Worm (Caenorhabditis elegans): Measurements from ENCODE around the gene mrpl-28.

Gene mrpl-28

ce11 chrII:186504-186903 lies 30.7 kb upstream of the mrpl-28 start, which contains the start of gene T01D1.8:
TSS of gene T01D1.8 (plus strand) at chrII:186739.
- TF ChIP-seq fkh-10 (GFP tag; optimal IDR thresholded peaks at IDR 0.05) (no peak), nhr-76 (tag; optimal IDR thresholded peaks at IDR 0.05) (no peak), cey-2 (tag; optimal IDR thresholded peaks at IDR 0.05; ENCODE audit: borderline replicate concordance, insufficient read depth) (no peak), snpc-4 (tag; optimal IDR thresholded peaks at IDR 0.05) (no peak), nhr-28 (tag; optimal IDR thresholded peaks at IDR 0.05) (peak; percentile 17)

ce11 chrII:178993-179392 lies 23.2 kb upstream of the mrpl-28 start, which contains the start of gene T01D1.4:
TSS of gene T01D1.4 (minus strand) at chrII:179093.
- TF ChIP-seq spr-1 (tag; optimal IDR thresholded peaks at IDR 0.05), result no peak
- no peak for TF ChIP-seq aly-2 (tag; optimal IDR thresholded peaks at IDR 0.05)
- TF ChIP-seq F44E2.7 (GFP tag; IDR thresholded peaks at IDR 0.05), result no peak
- no peak for TF ChIP-seq unc-62 (GFP tag; optimal IDR thresholded peaks at IDR 0.05 in 1 of 2)
- no peak for TF ChIP-seq unc-62 (tag; optimal IDR thresholded peaks at IDR 0.05)
- no peak for TF ChIP-seq fkh-10 (GFP tag; optimal IDR thresholded peaks at IDR 0.05)
- no peak for TF ChIP-seq zfp-2 (tag; optimal IDR thresholded peaks at IDR 0.05)
- TF ChIP-seq nhr-48 (tag; optimal IDR thresholded peaks at IDR 0.05), result no peak
- TF ChIP-seq daf-19 (GFP tag; conservative IDR thresholded peaks at IDR 0.05), result no peak
- TF ChIP-seq nhr-111 (GFP tag; optimal IDR thresholded peaks at IDR 0.05), result no peak
- TF ChIP-seq mep-1 (tag; optimal IDR thresholded peaks at IDR 0.05), result no peak
- no peak for TF ChIP-seq nhr-11 (tag; optimal IDR thresholded peaks at IDR 0.05)
- TF ChIP-seq ceh-28 (tag; optimal IDR thresholded peaks at IDR 0.05), result no peak
- no peak for TF ChIP-seq snpc-1.2 (GFP tag; IDR thresholded peaks at IDR 0.05)
- no peak for TF ChIP-seq nhr-42 (GFP tag; IDR thresholded peaks at IDR 0.05)
- TF ChIP-seq R02D3.7 (tag; optimal IDR thresholded peaks at IDR 0.05), result no peak
- no peak for TF ChIP-seq nhr-102 (tag; optimal IDR thresholded peaks at IDR 0.05)

DNA sequence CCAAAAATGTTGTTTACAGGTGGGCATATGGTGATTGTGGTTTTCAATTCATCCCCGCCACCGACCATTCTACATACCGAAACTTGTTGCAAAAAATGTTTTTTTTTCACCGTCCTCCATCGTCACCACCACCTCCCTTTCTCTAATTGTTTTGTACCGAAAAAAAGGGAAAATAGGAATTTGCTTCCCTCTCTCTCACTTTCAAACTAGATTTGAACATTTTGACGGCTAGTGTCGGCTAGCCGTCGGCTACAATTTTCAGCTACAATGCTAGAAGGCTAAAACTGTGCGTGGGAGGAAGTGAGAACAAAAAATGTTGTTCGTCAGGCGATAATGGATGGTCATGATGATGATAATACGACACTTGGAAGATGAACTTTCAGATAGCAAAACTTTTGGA lies 22.3 kb upstream of the mrpl-28 start:
- TF ChIP-seq spr-1 (tag; optimal IDR thresholded peaks at IDR 0.05) (no peak), aha-1 (tag) (peak; percentile 47), fos-1 (tag; optimal IDR thresholded peaks at IDR 0.05) (no peak), zfp-2 (tag; optimal IDR thresholded peaks at IDR 0.05) (no peak), set-16 (GFP tag; IDR thresholded peaks at IDR 0.05) (no peak), nhr-28 (tag; optimal IDR thresholded peaks at IDR 0.05) (peak; percentile 82), hlh-11 (tag; optimal IDR thresholded peaks at IDR 0.05) (peak; percentile 14)

ce11 chrII:176622-177021 lies 20.8 kb upstream of the mrpl-28 start:
- TF ChIP-seq fkh-10 (GFP tag; optimal IDR thresholded peaks at IDR 0.05) (no peak), hif-1 (tag; optimal IDR thresholded peaks at IDR 0.05) (no peak), tag-97 (GFP tag; IDR thresholded peaks at IDR 0.05) (no peak), unc-62 (GFP tag; optimal IDR thresholded peaks at IDR 0.05 in 1 of 2) (no peak), unc-62 (tag; optimal IDR thresholded peaks at IDR 0.05) (no peak), T20F7.1 (GFP tag; optimal IDR thresholded peaks at IDR 0.05) (no peak), dve-1 (tag; optimal IDR thresholded peaks at IDR 0.05; ENCODE audit: insufficient read depth) (no peak), lin-1 (GFP tag; IDR thresholded peaks at IDR 0.05) (no peak), nhr-28 (tag; optimal IDR thresholded peaks at IDR 0.05) (no peak), skn-1 (tag; optimal IDR thresholded peaks at IDR 0.05) (no peak), ztf-11 (tag; optimal IDR thresholded peaks at IDR 0.05) (no peak), nhr-41 (GFP tag; IDR thresholded peaks at IDR 0.05) (no peak), dpl-1 (GFP tag; optimal IDR thresholded peaks at IDR 0.05) (no peak), nhr-11 (tag; optimal IDR thresholded peaks at IDR 0.05) (no peak), dmd-8 (GFP tag; IDR thresholded peaks at IDR 0.05) (no peak), nhr-42 (GFP tag; IDR thresholded peaks at IDR 0.05) (no peak)

- TF ChIP-seq unc-62 (GFP tag; optimal IDR thresholded peaks at IDR 0.05 in 1 of 2), result peak in 1 of 2 experiments; percentile 21
- TF ChIP-seq unc-62 (tag; optimal IDR thresholded peaks at IDR 0.05), result no peak
- TF ChIP-seq ceh-32 (tag; optimal IDR thresholded peaks at IDR 0.05; ENCODE audit: poor library complexity), result no peak
Measured at ce11 chrII:175868-176267, 20.1 kb upstream of the mrpl-28 start, which contains the start of gene T01D1.3. TSS of gene T01D1.3 (minus strand) at chrII:175968.
